Worm (Caenorhabditis elegans): ENCODE measurements around the gene scl-19.

- TF ChIP-seq pha-4 (tag; optimal IDR thresholded peaks at IDR 0.05) (no peak), cebp-2 (GFP tag; IDR thresholded peaks at IDR 0.05) (no peak), nfya-1 (tag; optimal IDR thresholded peaks at IDR 0.05; ENCODE audit: borderline replicate concordance, insufficient read depth) (no peak), rcor-1 (GFP tag; IDR thresholded peaks at IDR 0.05) (no peak), lag-1 (GFP tag; IDR thresholded peaks at IDR 0.05) (no peak), tbx-9 (tag; optimal IDR thresholded peaks at IDR 0.05; ENCODE audit: borderline replicate concordance) (no peak), dpff-1 (tag; optimal IDR thresholded peaks at IDR 0.05) (no peak), unc-62 (GFP tag; optimal IDR thresholded peaks at IDR 0.05) (no peak)
Measured at ce11 chrV:18748726-18749125, 16.9 kb downstream of the scl-19 start, which contains the start of gene clec-252.
